Worm (Caenorhabditis elegans): Measurements from ENCODE around the gene W07G4.1.

W07G4.1 gene

DNA sequence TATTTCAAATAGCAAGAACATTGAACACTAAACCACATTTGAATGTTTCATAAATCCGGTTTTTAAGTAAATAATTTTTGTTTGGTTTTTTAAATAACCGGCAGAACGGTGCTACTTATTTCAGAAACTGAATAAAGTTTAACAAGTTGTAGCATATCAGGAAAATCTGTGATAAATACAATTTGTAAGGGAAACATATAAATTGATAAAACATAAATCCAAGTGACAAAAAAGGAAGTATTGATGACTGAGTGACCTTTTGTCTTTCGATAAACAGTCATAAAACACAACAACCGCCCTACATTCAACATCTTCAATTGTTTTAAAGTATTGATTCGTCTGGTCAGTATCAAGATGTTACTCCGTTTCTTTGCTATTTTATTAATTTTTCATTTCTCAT is 38.1 kb upstream of the W07G4.1 start, which contains the start of gene far-5:
far-5 (plus strand) TSS at position 301 of the 400 bp plus-strand sequence.
- peak in 1 of 6 experiments; percentile 29 for TF ChIP-seq elt-3 (tag; optimal IDR thresholded peaks at IDR 0.05)
- TF ChIP-seq blmp-1 (tag; optimal IDR thresholded peaks at IDR 0.05): peak; percentile 30
- TF ChIP-seq nhr-76 (tag; optimal IDR thresholded peaks at IDR 0.05): no peak
- no peak for TF ChIP-seq egl-13 (tag; optimal IDR thresholded peaks at IDR 0.05)

DNA sequence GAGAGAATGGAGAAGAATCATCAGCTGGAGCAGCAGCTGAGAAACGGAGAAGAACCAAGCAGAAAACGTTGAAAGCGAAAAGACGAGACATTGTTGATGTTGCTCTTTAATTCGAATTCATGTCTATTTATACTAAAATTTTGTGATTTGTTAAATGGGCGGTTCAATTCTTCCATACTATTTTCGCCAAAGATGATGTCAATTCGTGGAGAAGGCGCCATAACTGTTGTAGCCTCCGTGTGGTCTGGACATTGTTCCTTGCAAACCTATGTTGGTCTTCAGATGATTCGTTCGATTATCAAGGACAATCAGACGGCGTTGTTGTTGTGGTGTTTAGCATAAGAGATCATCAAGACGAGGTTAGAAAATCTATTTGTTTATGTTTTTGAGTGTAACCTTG is 35.9 kb upstream of the W07G4.1 start, which contains the start of gene far-3:
far-3 (minus strand) TSS at position 101 of the 400 bp plus-strand sequence.
- TF ChIP-seq nhr-47 (tag; optimal IDR thresholded peaks at IDR 0.05): no peak
- no peak for TF ChIP-seq isw-1 (GFP tag; IDR thresholded peaks at IDR 0.05)
- no peak for TF ChIP-seq ceh-63 (GFP tag; optimal IDR thresholded peaks at IDR 0.05)
- no peak for TF ChIP-seq F16B12.6 (tag; optimal IDR thresholded peaks at IDR 0.05)
- no peak for TF ChIP-seq egl-27 (tag; optimal IDR thresholded peaks at IDR 0.05)
- no peak for TF ChIP-seq elt-3 (tag; optimal IDR thresholded peaks at IDR 0.05)
- no peak for TF ChIP-seq nhr-237 (tag; optimal IDR thresholded peaks at IDR 0.05)
- no peak for TF ChIP-seq dsc-1 (tag; optimal IDR thresholded peaks at IDR 0.05)
- TF ChIP-seq grh-1 (GFP tag; IDR thresholded peaks at IDR 0.05): no peak
- no peak for TF ChIP-seq jun-1 (tag; optimal IDR thresholded peaks at IDR 0.05)
- TF ChIP-seq pag-3 (tag; optimal IDR thresholded peaks at IDR 0.05; ENCODE audit: borderline replicate concordance, insufficient read depth): no peak
- no peak for TF ChIP-seq sup-37 (GFP tag; optimal IDR thresholded peaks at IDR 0.05)
- no peak for TF ChIP-seq nhr-76 (tag; optimal IDR thresholded peaks at IDR 0.05)

DNA sequence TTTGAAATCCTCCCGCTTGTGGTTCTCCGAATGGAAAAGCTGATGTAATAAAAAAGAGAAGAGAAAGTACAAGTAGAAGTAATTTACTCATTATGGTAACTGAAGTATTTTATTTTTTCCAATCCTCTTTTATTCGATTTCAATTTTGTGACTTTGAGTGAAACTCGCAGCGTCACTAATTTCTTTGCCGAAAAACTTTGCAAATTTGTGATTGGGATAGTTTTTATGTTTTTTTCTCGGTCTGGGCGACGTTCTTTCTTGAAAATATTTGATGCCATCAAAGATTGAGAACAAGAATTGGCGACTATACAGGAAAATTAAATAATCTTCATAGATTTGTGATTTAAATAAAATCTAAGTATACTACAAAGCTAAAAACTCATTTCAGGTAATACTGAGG is 33.8 kb upstream of the W07G4.1 start, which contains the start of gene far-4:
far-4 (minus strand) TSS at position 101 of the 400 bp plus-strand sequence.
- TF ChIP-seq ceh-8 (GFP tag; optimal IDR thresholded peaks at IDR 0.05) (no peak), dsc-1 (tag; optimal IDR thresholded peaks at IDR 0.05) (no peak), hlh-17 (GFP tag; optimal IDR thresholded peaks at IDR 0.05; ENCODE audit: borderline replicate concordance) (no peak), fkh-8 (tag; optimal IDR thresholded peaks at IDR 0.05) (no peak), ztf-4 (tag; optimal IDR thresholded peaks at IDR 0.05) (no peak), Y116A8C.19 (tag; optimal IDR thresholded peaks at IDR 0.05; ENCODE audit: borderline replicate concordance) (no peak), aha-1 (tag; optimal IDR thresholded peaks at IDR 0.05) (no peak), nhr-71 (tag; optimal IDR thresholded peaks at IDR 0.05) (no peak), nhr-11 (tag; optimal IDR thresholded peaks at IDR 0.05) (no peak), nhr-90 (tag; optimal IDR thresholded peaks at IDR 0.05; ENCODE audit: poor library complexity) (no peak), fos-1 (tag; optimal IDR thresholded peaks at IDR 0.05) (no peak), hpl-2 (GFP tag; optimal IDR thresholded peaks at IDR 0.05) (no peak), unc-86 (tag; optimal IDR thresholded peaks at IDR 0.05) (no peak), hlh-4 (tag; optimal IDR thresholded peaks at IDR 0.05) (no peak)

DNA sequence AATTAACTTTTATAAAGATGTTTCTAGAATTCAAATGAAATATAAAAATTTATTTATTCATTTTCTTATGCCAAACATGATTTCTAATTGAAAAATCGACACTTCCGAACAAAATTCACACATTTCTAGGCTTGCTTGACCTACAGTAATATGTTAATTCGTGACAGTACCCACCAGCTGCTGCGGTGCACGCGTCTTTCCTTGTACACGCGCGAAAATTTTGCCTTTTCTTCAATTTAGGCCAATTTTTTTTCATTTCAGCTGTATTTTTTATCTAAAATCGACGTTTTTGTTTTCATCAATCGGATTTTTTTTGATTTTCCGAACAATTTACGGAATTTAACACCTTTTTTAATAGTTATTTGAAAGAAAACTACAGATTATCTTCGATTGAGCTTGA is 33.3 kb upstream of the W07G4.1 start:
- TF ChIP-seq lin-13 (GFP tag; optimal IDR thresholded peaks at IDR 0.05) (no peak), swsn-7 (tag; optimal IDR thresholded peaks at IDR 0.05) (no peak), mep-1 (tag; optimal IDR thresholded peaks at IDR 0.05) (no peak), fkh-8 (tag; optimal IDR thresholded peaks at IDR 0.05) (no peak), tlp-1 (tag; optimal IDR thresholded peaks at IDR 0.05) (no peak), pag-3 (tag; optimal IDR thresholded peaks at IDR 0.05; ENCODE audit: borderline replicate concordance, insufficient read depth) (no peak), unc-62 (GFP tag; optimal IDR thresholded peaks at IDR 0.05) (no peak), ceh-8 (GFP tag; optimal IDR thresholded peaks at IDR 0.05) (no peak), nhr-237 (tag; optimal IDR thresholded peaks at IDR 0.05) (no peak), egl-13 (tag; optimal IDR thresholded peaks at IDR 0.05) (no peak), hlh-4 (tag; optimal IDR thresholded peaks at IDR 0.05) (no peak)

DNA sequence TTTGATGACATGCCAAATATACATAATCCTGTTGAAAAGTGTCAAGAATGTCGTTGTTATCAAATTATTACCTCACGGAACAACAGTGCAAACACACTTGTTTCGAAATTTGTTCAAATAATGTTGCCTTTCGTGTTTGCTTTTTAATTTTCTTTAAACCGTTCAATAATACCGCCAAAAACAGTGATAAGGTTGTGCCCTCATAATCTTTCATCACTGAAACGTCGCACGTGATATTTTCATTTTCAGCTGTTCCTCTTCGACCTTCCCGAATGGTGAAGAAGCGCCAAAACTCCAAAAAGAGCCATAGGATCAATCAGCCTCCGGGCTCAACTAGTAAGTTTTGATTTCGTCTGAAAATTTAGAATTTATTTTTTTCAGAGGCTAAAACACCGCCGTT is 31.3 kb upstream of the W07G4.1 start, which contains the start of gene inft-2:
inft-2 (plus strand) TSS at position 248 of the 400 bp plus-strand sequence.
- no peak for TF ChIP-seq lin-39 (tag; optimal IDR thresholded peaks at IDR 0.05)
- peak; percentile 25 for TF ChIP-seq elt-2 (tag; optimal IDR thresholded peaks at IDR 0.05)
- no peak for TF ChIP-seq ces-1 (GFP tag; optimal IDR thresholded peaks at IDR 0.05)
- no peak for TF ChIP-seq efl-1 (optimal IDR thresholded peaks at IDR 0.05)
- TF ChIP-seq efl-1 (GFP tag; optimal IDR thresholded peaks at IDR 0.05 in 1 of 2): peak in 1 of 2 experiments; percentile 52
- no peak for TF ChIP-seq unc-62 (GFP tag; optimal IDR thresholded peaks at IDR 0.05)
- TF ChIP-seq fkh-4 (tag; optimal IDR thresholded peaks at IDR 0.05; ENCODE audit: borderline replicate concordance): no peak
- TF ChIP-seq tlp-1 (tag; optimal IDR thresholded peaks at IDR 0.05): no peak
- no peak for TF ChIP-seq rnt-1 (tag; optimal IDR thresholded peaks at IDR 0.05)

Data from whole organism, L1 larva.